Worm (Caenorhabditis elegans): ENCODE data around the gene ostb-1.
A peak's percentile ranks its signal among the peaks of the same experiment; 100 is the strongest.

DNA sequence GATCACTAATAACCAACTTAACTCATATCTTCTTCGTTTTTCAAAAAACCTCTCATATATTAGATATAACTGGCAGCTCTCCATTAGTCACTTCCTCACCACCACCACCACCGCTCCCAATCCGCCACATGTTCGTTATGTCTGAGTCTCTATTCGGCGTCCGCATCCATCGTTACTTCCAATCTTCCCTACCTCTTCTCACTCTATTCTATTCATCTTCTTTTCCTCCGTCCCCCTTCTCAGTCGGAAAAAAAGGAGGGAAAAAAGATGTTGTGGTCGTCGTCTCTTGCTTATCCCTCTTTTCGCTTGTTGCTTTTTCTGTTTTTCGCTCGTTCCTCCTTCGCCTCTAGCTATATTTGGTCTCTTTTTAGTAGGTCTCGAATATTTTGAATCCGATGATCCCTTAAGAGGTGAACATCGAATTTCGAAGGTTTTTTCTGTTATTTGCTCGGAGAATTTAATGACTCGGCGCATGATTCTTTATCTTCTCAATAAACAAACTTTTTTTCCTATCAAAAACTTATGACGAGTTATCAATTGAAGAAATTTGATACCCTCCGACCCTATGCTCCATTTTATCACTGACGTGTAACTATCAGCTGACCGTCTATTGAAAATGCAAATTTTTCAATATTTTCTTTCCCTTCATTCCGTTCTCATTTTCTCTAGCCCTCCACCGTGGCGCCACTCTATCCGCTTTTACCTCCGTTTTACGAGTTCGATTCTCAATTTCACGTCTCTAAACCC, 27.7 kb downstream of the ostb-1 start:
- no peak for TF ChIP-seq akir-1 (GFP tag; optimal IDR thresholded peaks at IDR 0.05)
- peak in 1 of 3 experiments; percentile 65 for TF ChIP-seq lin-35 (GFP tag; optimal IDR thresholded peaks at IDR 0.05)
- TF ChIP-seq Y67H2A.10 (GFP tag; conservative IDR thresholded peaks at IDR 0.05): no peak
- TF ChIP-seq bed-1 (GFP tag; IDR thresholded peaks at IDR 0.05): no peak
- no peak for TF ChIP-seq efl-1 (GFP tag; optimal IDR thresholded peaks at IDR 0.05)
- no peak for TF ChIP-seq athp-1 (tag; optimal IDR thresholded peaks at IDR 0.05)
- TF ChIP-seq snpc-4 (GFP tag; optimal IDR thresholded peaks at IDR 0.05): no peak
- TF ChIP-seq snpc-4 (tag; optimal IDR thresholded peaks at IDR 0.05): peak in 1 of 4 experiments; percentile 4
